Worm (Caenorhabditis elegans) whole organism, L3 larva: Measurements from ENCODE around the gene F13C5.1.

ENCODE experiments used
- aly-2 ChIP-seq: fragments of 150-350 bp; optimal IDR thresholded peaks from 2 replicates; lab custom pipeline; 2014; ENCODE audit warnings: missing biosample characterization, missing genetic modification characterization
- ceh-82 ChIP-seq: fragments of 150-350 bp; optimal IDR thresholded peaks from 2 replicates; lab custom pipeline; 2014; ENCODE audit warnings: missing biosample characterization, missing genetic modification characterization
- nhr-12 ChIP-seq: fragments of 150-350 bp; optimal IDR thresholded peaks from 2 replicates; lab custom pipeline; 2014; ENCODE audit warnings: missing biosample characterization, missing genetic modification characterization
- ztf-4 ChIP-seq: fragments of 150-350 bp; optimal IDR thresholded peaks from 2 replicates; lab custom pipeline; 2014; ENCODE audit warnings: missing biosample characterization, missing genetic modification characterization

DNA sequence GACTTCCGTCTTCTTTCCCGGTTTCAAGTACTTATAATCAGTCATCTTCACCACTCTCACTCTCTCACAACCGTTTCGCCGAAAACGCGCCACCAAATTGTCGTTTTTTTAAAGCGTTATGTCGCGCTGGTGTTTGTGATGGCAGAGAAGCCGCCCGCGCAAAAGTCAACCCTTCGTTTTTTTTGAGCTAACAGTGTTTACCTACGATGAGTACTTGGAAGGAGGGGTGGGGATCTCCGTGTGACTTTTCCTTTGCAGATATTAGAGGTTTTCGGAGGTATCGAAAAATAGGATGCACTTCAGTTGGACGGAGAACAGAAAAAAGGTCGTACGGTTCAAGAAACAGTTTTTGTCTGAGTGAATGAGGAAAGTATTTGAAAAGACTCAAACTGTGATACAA, 15.8 kb downstream of the F13C5.1 start:
- TF ChIP-seq ceh-82 (tag; lab: Kevin White, UChicago) (no peak), nhr-12 (tag; lab: Kevin White, UChicago) (no peak), aly-2 (tag; lab: Kevin White, UChicago) (no peak), ztf-4 (tag; lab: Kevin White, UChicago) (no peak)
